Worm (Caenorhabditis elegans) whole organism, L1 larva: ENCODE data around the gene Y54G2A.7.

Source experiments
- C16A3.4 ChIP-seq: fragments of 150-350 bp; optimal IDR thresholded peaks from 2 replicates; lab custom pipeline; 2014; ENCODE audit warnings: missing biosample characterization, missing genetic modification characterization
- C34B4.2 ChIP-seq: sonication (generic microtip); optimal IDR thresholded peaks from 2 replicates; lab custom pipeline; 2017; ENCODE audit warnings: mild to moderate bottlenecking, missing genetic modification characterization, missing compliant biosample characterization
- aha-1 ChIP-seq: fragments of 150-350 bp; optimal IDR thresholded peaks from 2 replicates; lab custom pipeline; 2014; ENCODE audit warnings: missing biosample characterization, missing genetic modification characterization
- alr-1 ChIP-seq: fragments of 200-800 bp; sonication (Bioruptor generic); optimal IDR thresholded peaks from 2 replicates; lab custom pipeline; 2018; ENCODE audit warnings: borderline replicate concordance, mild to moderate bottlenecking, missing genetic modification characterization, missing compliant biosample characterization
- aly-2 ChIP-seq: fragments of 150-350 bp; optimal IDR thresholded peaks from 2 replicates; lab custom pipeline; 2014; ENCODE audit warnings: missing biosample characterization, missing genetic modification characterization
- ceh-8 ChIP-seq: fragments of 200-800 bp; sonication (Bioruptor generic); optimal IDR thresholded peaks from 2 replicates; lab custom pipeline; 2018; ENCODE audit warnings: mild to moderate bottlenecking, missing genetic modification characterization, moderate library complexity, missing compliant biosample characterization
- ceh-88 ChIP-seq: fragments of 200-800 bp; sonication (Bioruptor generic); IDR thresholded peaks from 2 replicates; pipeline ENCODE4 v1.3.6; 2022; ENCODE audit warnings: missing genetic modification characterization, missing compliant biosample characterization
- ceh-90 ChIP-seq: sonication (generic microtip); optimal IDR thresholded peaks from 2 replicates; lab custom pipeline; 2016; ENCODE audit warnings: missing genetic modification characterization, missing compliant biosample characterization
- efl-1 ChIP-seq, 4 experiments: fragments of 150-350 bp; optimal IDR thresholded peaks in 3 of 4; peaks in 1 of 4; 1 replicate in 1 of 4; 2 replicates in 3 of 4; lab custom pipeline; 2014; ENCODE audit warnings: missing biosample characterization in 2 of 4, missing genetic modification characterization in 2 of 4, missing genetic modification reagents in 2 of 4
- egl-13 ChIP-seq: sonication (generic microtip); optimal IDR thresholded peaks from 2 replicates; lab custom pipeline; 2016; ENCODE audit warnings: missing genotype, missing genetic modification reagents, missing genetic modification characterization, missing compliant biosample characterization
- egl-27 ChIP-seq, 2 experiments: fragments of 150-350 bp in 1 of 2; sonication (generic microtip); optimal IDR thresholded peaks; 3 replicates each; lab custom pipeline; 2017 to 2018; ENCODE audit warnings: missing biosample characterization in 2 of 2, missing genetic modification characterization in 2 of 2, missing genetic modification reagents in 2 of 2
- elt-2 ChIP-seq: sonication (generic microtip); optimal IDR thresholded peaks from 2 replicates; lab custom pipeline; 2016; ENCODE audit warnings: missing genetic modification characterization, mild to moderate bottlenecking, inconsistent platforms, missing compliant biosample characterization, missing genetic modification reagents
- elt-3 ChIP-seq, 6 experiments: fragments of 150-350 bp in 1 of 6; sonication (generic microtip); optimal IDR thresholded peaks; 2 replicates each; lab custom pipeline; 2017 to 2018; ENCODE audit warnings: missing biosample characterization in 6 of 6, missing genetic modification characterization in 6 of 6, inconsistent platforms in 1 of 6
- ets-5 ChIP-seq: fragments of 200-800 bp; sonication (Bioruptor generic); IDR thresholded peaks from 2 replicates; pipeline ENCODE4 v1.3.6; 2022; ENCODE audit warnings: missing genetic modification characterization, missing compliant biosample characterization
- fkh-10 ChIP-seq: sonication (generic microtip); optimal IDR thresholded peaks from 2 replicates; lab custom pipeline; 2017; ENCODE audit warnings: missing biosample characterization, missing genetic modification reagents, missing genetic modification characterization
- fkh-4 ChIP-seq: sonication (generic microtip); optimal IDR thresholded peaks from 2 replicates; lab custom pipeline; 2016; ENCODE audit warnings: missing compliant biosample characterization, missing genetic modification characterization, borderline replicate concordance
- fkh-8 ChIP-seq: sonication (generic microtip); optimal IDR thresholded peaks from 2 replicates; lab custom pipeline; 2016; ENCODE audit warnings: mild to moderate bottlenecking, missing genetic modification characterization, missing compliant biosample characterization
- fos-1 ChIP-seq: fragments of 150-350 bp; optimal IDR thresholded peaks from 2 replicates; lab custom pipeline; 2014; ENCODE audit warnings: missing biosample characterization, missing genetic modification characterization
- grh-1 ChIP-seq: fragments of 200-800 bp; sonication (Bioruptor generic); IDR thresholded peaks from 2 replicates; pipeline ENCODE4 v1.3.6; 2022; ENCODE audit warnings: missing genetic modification reagents, missing genetic modification characterization, missing compliant biosample characterization
- hlh-17 ChIP-seq: fragments of 200-800 bp; sonication (Bioruptor generic); optimal IDR thresholded peaks from 2 replicates; lab custom pipeline; 2018; ENCODE audit warnings: missing genetic modification characterization, mild to moderate bottlenecking, missing compliant biosample characterization, moderate library complexity, borderline replicate concordance
- hlh-4 ChIP-seq: sonication (generic microtip); optimal IDR thresholded peaks from 2 replicates; lab custom pipeline; 2016; ENCODE audit warnings: mild to moderate bottlenecking, missing genetic modification characterization, missing compliant biosample characterization
- hpl-2 ChIP-seq: fragments of 150-350 bp; optimal IDR thresholded peaks from 2 replicates; lab custom pipeline; 2014; ENCODE audit warnings: missing biosample characterization, missing genetic modification reagents, missing genetic modification characterization
- irx-1 ChIP-seq: sonication (generic microtip); optimal IDR thresholded peaks from 2 replicates; lab custom pipeline; 2016; ENCODE audit warnings: missing genetic modification characterization, missing compliant biosample characterization
- jun-1 ChIP-seq: fragments of 150-350 bp; optimal IDR thresholded peaks from 2 replicates; lab custom pipeline; 2014; ENCODE audit warnings: missing biosample characterization, missing genetic modification reagents, missing genetic modification characterization
- lin-13 ChIP-seq: fragments of 150-350 bp; optimal IDR thresholded peaks from 2 replicates; lab custom pipeline; 2014; ENCODE audit warnings: missing biosample characterization, missing genetic modification reagents, missing genetic modification characterization
- lin-15B ChIP-seq: fragments of 150-350 bp; sonication (generic microtip); optimal IDR thresholded peaks from 3 replicates; lab custom pipeline; 2014; ENCODE audit warnings: missing biosample characterization, missing genetic modification characterization
- lir-3 ChIP-seq: sonication (generic microtip); optimal IDR thresholded peaks from 2 replicates; lab custom pipeline; 2016; ENCODE audit warnings: mild to moderate bottlenecking, missing genetic modification characterization, moderate library complexity, missing compliant biosample characterization; ENCODE audit not compliant: poor library complexity
- mdl-1 ChIP-seq, 2 experiments: fragments of 150-350 bp; optimal IDR thresholded peaks; 2 replicates each; lab custom pipeline; 2014 to 2017; ENCODE audit warnings: missing biosample characterization in 2 of 2, missing genetic modification characterization in 2 of 2, inconsistent platforms in 1 of 2
- mef-2 ChIP-seq: fragments of 150-350 bp; optimal IDR thresholded peaks from 2 replicates; lab custom pipeline; 2014; ENCODE audit warnings: missing biosample characterization, missing genetic modification characterization
- nhr-12 ChIP-seq: sonication (generic microtip); optimal IDR thresholded peaks from 2 replicates; lab custom pipeline; 2017; ENCODE audit warnings: missing biosample characterization, missing genetic modification characterization
- nhr-20 ChIP-seq: sonication (generic microtip); optimal IDR thresholded peaks from 2 replicates; lab custom pipeline; 2016; ENCODE audit warnings: mild to moderate bottlenecking, missing genetic modification characterization, missing compliant biosample characterization
- nhr-237 ChIP-seq: fragments of 150-350 bp; optimal IDR thresholded peaks from 2 replicates; lab custom pipeline; 2014; ENCODE audit warnings: missing biosample characterization, missing genetic modification characterization
- nhr-71 ChIP-seq: sonication (generic microtip); optimal IDR thresholded peaks from 2 replicates; lab custom pipeline; 2016; ENCODE audit warnings: mild to moderate bottlenecking, missing genetic modification characterization, moderate library complexity, missing compliant biosample characterization
- nhr-76 ChIP-seq: sonication (generic microtip); optimal IDR thresholded peaks from 2 replicates; lab custom pipeline; 2017; ENCODE audit warnings: missing biosample characterization, missing genetic modification characterization
- nhr-84 ChIP-seq: sonication (generic microtip); optimal IDR thresholded peaks from 2 replicates; lab custom pipeline; 2017; ENCODE audit warnings: missing biosample characterization, missing genetic modification characterization
- nhr-85 ChIP-seq: sonication (generic microtip); peaks from one replicate; lab custom pipeline; 2016; ENCODE audit warnings: missing genetic modification characterization, inconsistent platforms, missing compliant biosample characterization
- nhr-90 ChIP-seq: sonication (generic microtip); optimal IDR thresholded peaks from 2 replicates; lab custom pipeline; 2016; ENCODE audit warnings: mild to moderate bottlenecking, missing genetic modification characterization, missing compliant biosample characterization; ENCODE audit not compliant: poor library complexity
- pag-3 ChIP-seq: sonication (generic microtip); optimal IDR thresholded peaks from 2 replicates; lab custom pipeline; 2017; ENCODE audit warnings: missing genetic modification characterization, mild to moderate bottlenecking, missing compliant biosample characterization, antibody characterized with exemption, borderline replicate concordance; ENCODE audit not compliant: insufficient read depth
- rnt-1 ChIP-seq: sonication (generic microtip); optimal IDR thresholded peaks from 2 replicates; lab custom pipeline; 2016; ENCODE audit warnings: mild to moderate bottlenecking, missing genetic modification characterization, moderate library complexity, missing compliant biosample characterization
- snpc-4 ChIP-seq: fragments of 150-350 bp; optimal IDR thresholded peaks from 2 replicates; lab custom pipeline; 2014; ENCODE audit warnings: missing biosample characterization, missing genetic modification characterization
- sup-37 ChIP-seq: fragments of 200-800 bp; sonication (Bioruptor generic); optimal IDR thresholded peaks from 2 replicates; lab custom pipeline; 2018; ENCODE audit warnings: mild to moderate bottlenecking, missing genetic modification characterization, missing compliant biosample characterization
- swsn-7 ChIP-seq: sonication (generic microtip); optimal IDR thresholded peaks from 2 replicates; lab custom pipeline; 2016; ENCODE audit warnings: missing genetic modification characterization, missing compliant biosample characterization
- tbx-2 ChIP-seq: sonication (generic microtip); optimal IDR thresholded peaks from 2 replicates; lab custom pipeline; 2016; ENCODE audit warnings: missing genetic modification characterization, missing compliant biosample characterization
- tlp-1 ChIP-seq: fragments of 150-350 bp; optimal IDR thresholded peaks from 2 replicates; lab custom pipeline; 2014; ENCODE audit warnings: missing biosample characterization, missing genetic modification characterization
- unc-62 ChIP-seq: fragments of 150-350 bp; optimal IDR thresholded peaks from 2 replicates; lab custom pipeline; 2014; ENCODE audit warnings: missing biosample characterization, missing genetic modification reagents, missing genetic modification characterization
- unc-98 ChIP-seq: fragments of 200-800 bp; sonication (Bioruptor generic); IDR thresholded peaks from 2 replicates; pipeline ENCODE4 v1.3.6; 2022; ENCODE audit warnings: missing genetic modification characterization, missing compliant biosample characterization
- xbp-1 ChIP-seq: sonication (generic microtip); optimal IDR thresholded peaks from 2 replicates; lab custom pipeline; 2016; ENCODE audit warnings: missing genetic modification characterization, missing compliant biosample characterization
- ztf-11 ChIP-seq, 2 experiments: sonication (generic microtip); optimal IDR thresholded peaks; 2 replicates each; lab custom pipeline; 2016 to 2017; ENCODE audit warnings: missing genetic modification characterization in 2 of 2, missing biosample characterization in 1 of 2, missing compliant biosample characterization in 1 of 2
- ztf-4 ChIP-seq: fragments of 150-350 bp; optimal IDR thresholded peaks from 2 replicates; lab custom pipeline; 2014; ENCODE audit warnings: missing biosample characterization, missing genetic modification characterization

Gene Y54G2A.7

ce11 chrIV:2805525-2805924, 32.9 kb upstream of the Y54G2A.7 start, which contains the start of gene Y54G2A.45 (continued):
- no peak for TF ChIP-seq fos-1
- peak in 1 of 2 experiments; percentile 32 for TF ChIP-seq efl-1 (optimal IDR thresholded peaks at IDR 0.05; lab: Kevin White, UChicago)
- no peak for TF ChIP-seq efl-1 (GFP tag; optimal IDR thresholded peaks at IDR 0.05 in 1 of 2; lab: Kevin White, UChicago)
- TF ChIP-seq nhr-12 (tag; lab: Kevin White, UChicago) = no peak
- no peak for TF ChIP-seq ceh-88 (GFP tag; lab: Robert Waterston, UW)
- no peak for TF ChIP-seq lir-3 (tag; lab: Kevin White, UChicago)
- TF ChIP-seq sup-37 (GFP tag; lab: Kevin White, UChicago) = no peak
- no peak for TF ChIP-seq hlh-4
- TF ChIP-seq mef-2 (tag; lab: Kevin White, UChicago) = no peak
- TF ChIP-seq xbp-1 (tag; lab: Kevin White, UChicago) = peak; percentile 0
- TF ChIP-seq grh-1 = no peak
- no peak for TF ChIP-seq lin-13 (GFP tag; lab: Kevin White, UChicago)
- no peak for TF ChIP-seq unc-62 (GFP tag; lab: Kevin White, UChicago)
- TF ChIP-seq egl-27 (tag; optimal IDR thresholded peaks at IDR 0.05; lab: Kevin White, UChicago) = no peak
- no peak for TF ChIP-seq snpc-4 (tag; lab: Kevin White, UChicago)
- TF ChIP-seq egl-13 (tag; lab: Kevin White, UChicago) = peak; percentile 18
- no peak for TF ChIP-seq C34B4.2 (tag; lab: Kevin White, UChicago)
- no peak for TF ChIP-seq nhr-85 (tag; lab: Kevin White, UChicago)
- no peak for TF ChIP-seq lin-15B
- no peak for TF ChIP-seq aha-1
- peak; percentile 60 for TF ChIP-seq rnt-1 (tag; lab: Kevin White, UChicago)
- peak; percentile 61 for TF ChIP-seq nhr-71 (tag; lab: Kevin White, UChicago)
- peak; percentile 64 for TF ChIP-seq elt-2 (tag; lab: Kevin White, UChicago)
- peak in 1 of 2 experiments; percentile 28 for TF ChIP-seq mdl-1 (tag; optimal IDR thresholded peaks at IDR 0.05; lab: Kevin White, UChicago)
- no peak for TF ChIP-seq alr-1 (tag; lab: Kevin White, UChicago)
- peak; percentile 40 for TF ChIP-seq nhr-20 (tag; lab: Kevin White, UChicago)
- no peak for TF ChIP-seq aly-2 (tag; lab: Kevin White, UChicago)
- no peak for TF ChIP-seq tbx-2
- peak; percentile 14 for TF ChIP-seq C16A3.4 (tag; lab: Kevin White, UChicago)
- TF ChIP-seq ztf-11 (tag; optimal IDR thresholded peaks at IDR 0.05; lab: Kevin White, UChicago) = no peak
- TF ChIP-seq fkh-10 (GFP tag; lab: Kevin White, UChicago) = no peak
- TF ChIP-seq elt-3 (tag; optimal IDR thresholded peaks at IDR 0.05; lab: Kevin White, UChicago) = no peak
- TF ChIP-seq tlp-1 = no peak
- TF ChIP-seq hpl-2 (GFP tag; lab: Kevin White, UChicago) = peak; percentile 1
- no peak for TF ChIP-seq nhr-84 (tag; lab: Kevin White, UChicago)
- no peak for TF ChIP-seq ceh-90 (tag; lab: Kevin White, UChicago)
- no peak for TF ChIP-seq jun-1 (tag; lab: Kevin White, UChicago)
- TF ChIP-seq nhr-237 (tag; lab: Kevin White, UChicago) = no peak
- no peak for TF ChIP-seq hlh-17 (GFP tag; lab: Kevin White, UChicago)
- no peak for TF ChIP-seq ceh-8 (GFP tag; lab: Kevin White, UChicago)
- no peak for TF ChIP-seq nhr-76 (tag; lab: Kevin White, UChicago)
- TF ChIP-seq fkh-8 (tag; lab: Kevin White, UChicago) = no peak
- TF ChIP-seq unc-98 (GFP tag; lab: Robert Waterston, UW) = no peak
- peak; percentile 23 for TF ChIP-seq swsn-7
- TF ChIP-seq ztf-4 = no peak
- TF ChIP-seq nhr-90 (tag; lab: Kevin White, UChicago) = peak; percentile 40
- TF ChIP-seq ets-5 (GFP tag; lab: Robert Waterston, UW) = no peak
- TF ChIP-seq pag-3 = no peak
- no peak for TF ChIP-seq fkh-4
- TF ChIP-seq irx-1 = no peak
